Worm (Caenorhabditis elegans): ENCODE results near the gene emg-1.

The emg-1 gene

DNA sequence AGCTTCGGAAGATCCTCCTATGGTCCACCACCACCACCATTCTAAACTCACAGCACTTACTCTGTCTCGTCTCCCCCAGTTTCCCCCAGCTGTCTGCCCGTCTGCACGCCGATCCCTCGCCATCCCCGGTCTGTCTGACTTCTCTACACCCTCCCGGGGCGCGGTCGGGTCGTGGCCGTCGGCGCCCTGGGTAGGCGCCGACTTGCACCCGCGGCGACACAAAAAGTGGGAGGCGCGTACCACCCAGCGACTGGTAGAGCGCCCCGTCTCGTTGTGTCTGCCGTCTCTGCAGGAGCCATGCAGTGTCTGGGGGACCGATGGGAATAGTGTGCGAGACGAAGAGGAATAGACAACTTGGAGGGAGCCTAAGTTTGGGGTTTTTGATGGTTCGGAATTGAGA, 15.3 kb upstream of the emg-1 start:
- peak; percentile 39 for TF ChIP-seq sptf-2 (GFP tag; optimal IDR thresholded peaks at IDR 0.05)
- TF ChIP-seq hmg-1.2 (GFP tag; IDR thresholded peaks at IDR 0.05), result peak; percentile 92
- peak; percentile 2 for TF ChIP-seq athp-1 (tag; optimal IDR thresholded peaks at IDR 0.05)
- TF ChIP-seq chd-7 (tag; optimal IDR thresholded peaks at IDR 0.05), result peak; percentile 47
- no peak for TF ChIP-seq nfya-1 (tag; optimal IDR thresholded peaks at IDR 0.05; ENCODE audit: borderline replicate concordance, insufficient read depth)
- TF ChIP-seq B0336.3 (GFP tag; IDR thresholded peaks at IDR 0.05), result peak; percentile 69; the same call in 1 of the 2 replicates
- TF ChIP-seq pbrm-1 (GFP tag; IDR thresholded peaks at IDR 0.05), result peak; percentile 59
- peak; percentile 76 for TF ChIP-seq dox-1 (GFP tag; IDR thresholded peaks at IDR 0.05)
- peak; percentile 17 for TF ChIP-seq ztf-22 (GFP tag; optimal IDR thresholded peaks at IDR 0.05)
- peak; percentile 41 for TF ChIP-seq snpc-4 (GFP tag; optimal IDR thresholded peaks at IDR 0.05)
- peak; percentile 3 to 69 (median 62) for TF ChIP-seq snpc-4 (tag; optimal IDR thresholded peaks at IDR 0.05)
- TF ChIP-seq egrh-3 (GFP tag; IDR thresholded peaks at IDR 0.05), result peak; percentile 99
- TF ChIP-seq lin-40 (tag; optimal IDR thresholded peaks at IDR 0.05), result peak; percentile 67
- peak; percentile 9 for TF ChIP-seq nhr-90 (tag; optimal IDR thresholded peaks at IDR 0.05)
- TF ChIP-seq D2030.7 (GFP tag; IDR thresholded peaks at IDR 0.05), result peak; percentile 33; the same call in 1 of the 2 replicates
- 0 out of 2 replicates have a peak, but pooled peaks have one; percentile 47 for TF ChIP-seq K11D2.4 (GFP tag; IDR thresholded peaks at IDR 0.05)
- peak; percentile 43; the same call in 1 of the 2 replicates for TF ChIP-seq ekl-4 (GFP tag; IDR thresholded peaks at IDR 0.05)
- peak; percentile 16 for TF ChIP-seq F57C9.4 (tag; optimal IDR thresholded peaks at IDR 0.05)
- no peak for TF ChIP-seq fkh-3 (tag; optimal IDR thresholded peaks at IDR 0.05)
- no peak for TF ChIP-seq nhr-120 (GFP tag; IDR thresholded peaks at IDR 0.05)
- TF ChIP-seq sea-2 (GFP tag; IDR thresholded peaks at IDR 0.05), result no peak
- peak; percentile 35 for TF ChIP-seq madf-10 (tag; optimal IDR thresholded peaks at IDR 0.05)
- TF ChIP-seq madf-6 (GFP tag; IDR thresholded peaks at IDR 0.05), result peak; percentile 13; the same call in 1 of the 2 replicates
- TF ChIP-seq ceh-79 (tag; optimal IDR thresholded peaks at IDR 0.05), result no peak
- TF ChIP-seq F57A8.1 (GFP tag; optimal IDR thresholded peaks at IDR 0.05), result no peak
- no peak for TF ChIP-seq ceh-58 (GFP tag; IDR thresholded peaks at IDR 0.05)
- 0 out of 2 replicates have a peak, but pooled peaks have one; percentile 21 for TF ChIP-seq Y56A3A.18 (GFP tag; IDR thresholded peaks at IDR 0.05)
- 0 out of 2 replicates have a peak, but pooled peaks have one; percentile 45 for TF ChIP-seq aptf-3 (GFP tag; IDR thresholded peaks at IDR 0.05)
- peak; percentile 44 for TF ChIP-seq ztf-18 (tag; optimal IDR thresholded peaks at IDR 0.05)
- TF ChIP-seq lin-54 (GFP tag; optimal IDR thresholded peaks at IDR 0.05), result peak; percentile 32
- TF ChIP-seq ceh-27 (GFP tag; optimal IDR thresholded peaks at IDR 0.05), result peak; percentile 78
- peak; percentile 46 for TF ChIP-seq ets-4 (GFP tag; optimal IDR thresholded peaks at IDR 0.05)
- no peak for TF ChIP-seq Y67H2A.10 (GFP tag; conservative IDR thresholded peaks at IDR 0.05)
- TF ChIP-seq B0035.1 (tag; optimal IDR thresholded peaks at IDR 0.05), result no peak
- 0 out of 2 replicates have a peak, but pooled peaks have one; percentile 20 for TF ChIP-seq madf-3 (GFP tag; IDR thresholded peaks at IDR 0.05)
- peak; percentile 75 for TF ChIP-seq nfyb-1 (GFP tag; IDR thresholded peaks at IDR 0.05)
- no peak for TF ChIP-seq snpc-1.3 (tag; optimal IDR thresholded peaks at IDR 0.05; ENCODE audit: insufficient read depth)
- peak; percentile 84 for TF ChIP-seq K12H6.12 (tag; optimal IDR thresholded peaks at IDR 0.05)
- no peak for TF ChIP-seq ceh-100 (GFP tag; IDR thresholded peaks at IDR 0.05)
- peak; percentile 71 for TF ChIP-seq nhr-80 (tag; optimal IDR thresholded peaks at IDR 0.05)
- peak in 1 of 2 experiments; percentile 29 for TF ChIP-seq let-607 (tag; optimal IDR thresholded peaks at IDR 0.05)
- TF ChIP-seq zfh-2 (GFP tag; conservative IDR thresholded peaks at IDR 0.05), result peak; percentile 99
- peak in 1 of 3 experiments; percentile 18 for TF ChIP-seq lin-35 (GFP tag; optimal IDR thresholded peaks at IDR 0.05)
- 0 out of 2 replicates have a peak, but pooled peaks have one; percentile 31 for TF ChIP-seq lin-26 (GFP tag; IDR thresholded peaks at IDR 0.05)
- TF ChIP-seq C06A6.2 (GFP tag; conservative IDR thresholded peaks at IDR 0.05), result peak; percentile 49
- peak; percentile 82 for TF ChIP-seq mcd-1 (GFP tag; IDR thresholded peaks at IDR 0.05)
- TF ChIP-seq attf-5 (GFP tag; optimal IDR thresholded peaks at IDR 0.05), result peak; percentile 78
- peak; percentile 27 for TF ChIP-seq gei-17 (GFP tag; optimal IDR thresholded peaks at IDR 0.05)

Measured in whole organism, young adult.